Worm (Caenorhabditis elegans): ENCODE results near the gene hcp-3.

- no peak for TF ChIP-seq elt-3 (tag; optimal IDR thresholded peaks at IDR 0.05)
- TF ChIP-seq ama-1 (optimal IDR thresholded peaks at IDR 0.05) = peak; percentile 93
- TF ChIP-seq ceh-82 (tag; optimal IDR thresholded peaks at IDR 0.05) = no peak
Observed at ce11 chrIII:9629855-9630254, 13.6 kb upstream of the hcp-3 start, which contains the start of gene rpac-19.
